Fruit fly (Drosophila melanogaster) whole organism: ENCODE results near the gene kis.

Experiments used
- EcR ChIP-seq, 2 experiments: fragments of >200 bp; optimal IDR thresholded peaks; 2 replicates each; lab custom pipeline; 2017; ENCODE audit warnings: missing biosample characterization in 2 of 2, missing genetic modification characterization in 2 of 2, missing genetic modification reagents in 2 of 2
- psq ChIP-seq: fragments of >200 bp; optimal IDR thresholded peaks from 2 replicates; lab custom pipeline; 2017

DNA sequence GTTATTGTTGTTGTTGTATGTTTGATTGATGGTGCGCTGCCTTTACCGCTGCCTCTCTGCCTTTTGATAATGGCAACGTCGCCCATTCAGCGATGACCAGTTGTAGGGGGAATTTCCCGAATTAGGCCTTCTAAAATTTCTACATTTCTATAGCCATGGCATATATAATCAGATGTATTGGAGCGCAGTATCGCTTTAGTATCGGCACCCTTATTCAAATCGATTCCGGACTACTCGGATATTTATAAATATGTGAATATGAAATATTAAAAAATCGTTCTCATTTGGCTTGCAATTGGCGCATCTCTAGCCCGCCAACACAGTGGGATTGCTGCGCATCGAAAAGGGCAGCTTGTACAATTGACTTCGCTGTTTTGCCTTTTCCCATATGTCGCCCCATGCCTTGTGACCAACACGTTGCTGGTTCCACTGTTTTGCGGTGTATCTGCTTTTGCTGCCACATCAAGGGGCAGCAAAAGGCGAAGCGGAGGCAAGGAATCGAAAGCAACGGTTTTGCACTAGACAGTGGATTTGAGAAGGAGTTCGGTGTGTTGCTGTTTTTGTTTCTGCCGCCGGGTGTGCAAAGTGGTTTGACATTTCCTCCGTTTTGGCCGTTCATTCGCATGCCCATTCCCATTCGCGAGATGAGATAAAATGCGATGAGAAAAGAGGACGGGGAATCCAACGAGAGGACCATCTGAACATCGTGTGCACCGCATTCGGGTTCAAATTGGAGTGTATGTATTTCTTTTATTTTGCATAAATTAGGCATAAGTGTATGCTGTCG is 25.8 kb downstream of the kis start:
- TF ChIP-seq EcR (GFP tag; optimal IDR thresholded peaks at IDR 0.05; lab: Kevin White, UChicago) = no peak
- TF ChIP-seq psq = no peak
